Worm (Caenorhabditis elegans) whole organism, midembryonic: ENCODE results near the gene set-16.
A peak's percentile ranks its signal among the peaks of the same experiment; 100 is the strongest.

Experiments used
- T22C8.4 ChIP-seq: fragments of 200-800 bp; sonication (Bioruptor generic); IDR thresholded peaks from 2 replicates; pipeline ENCODE4 v1.3.6; 2022; ENCODE audit warnings: missing genetic modification characterization, missing compliant biosample characterization
- cog-1 ChIP-seq: sonication (generic microtip); optimal IDR thresholded peaks from 2 replicates; lab custom pipeline; 2016; ENCODE audit warnings: missing genetic modification characterization, missing compliant biosample characterization
- flt-1 ChIP-seq: fragments of 200-800 bp; sonication (Bioruptor generic); IDR thresholded peaks from 2 replicates; pipeline ENCODE4 v1.3.6; 2022; ENCODE audit warnings: missing genetic modification characterization, missing compliant biosample characterization
- klf-2 ChIP-seq: fragments of 200-800 bp; sonication (Bioruptor generic); conservative IDR thresholded peaks from 2 replicates; pipeline ENCODE4 v1.3.6; 2022; ENCODE audit warnings: missing genetic modification reagents, missing genetic modification characterization, missing compliant biosample characterization
- med-1 ChIP-seq: sonication (generic microtip); optimal IDR thresholded peaks from 2 replicates; lab custom pipeline; 2017; ENCODE audit warnings: missing genetic modification characterization, mild to moderate bottlenecking, missing compliant biosample characterization, antibody characterized with exemption, missing genetic modification reagents; ENCODE audit not compliant: insufficient read depth
- ref-1 ChIP-seq: fragments of 200-800 bp; sonication (Bioruptor generic); conservative IDR thresholded peaks from 2 replicates; pipeline ENCODE4 v1.3.6; 2022; ENCODE audit warnings: missing genetic modification reagents, missing genetic modification characterization, missing compliant biosample characterization
- tab-1 ChIP-seq: fragments of 200-800 bp; sonication (Bioruptor generic); IDR thresholded peaks from 2 replicates; pipeline ENCODE4 v1.3.6; 2022; ENCODE audit warnings: missing genetic modification characterization, missing compliant biosample characterization
- ztf-23 ChIP-seq: fragments of 200-800 bp; sonication (Bioruptor generic); IDR thresholded peaks from 2 replicates; pipeline ENCODE4 v1.3.6; 2022; ENCODE audit warnings: missing genetic modification reagents, missing genetic modification characterization, missing compliant biosample characterization
- ztf-29 ChIP-seq: fragments of 200-800 bp; sonication (Bioruptor generic); IDR thresholded peaks from 2 replicates; pipeline ENCODE4 v1.3.6; 2022; ENCODE audit warnings: missing genetic modification reagents, missing genetic modification characterization, missing compliant biosample characterization

Gene set-16

DNA sequence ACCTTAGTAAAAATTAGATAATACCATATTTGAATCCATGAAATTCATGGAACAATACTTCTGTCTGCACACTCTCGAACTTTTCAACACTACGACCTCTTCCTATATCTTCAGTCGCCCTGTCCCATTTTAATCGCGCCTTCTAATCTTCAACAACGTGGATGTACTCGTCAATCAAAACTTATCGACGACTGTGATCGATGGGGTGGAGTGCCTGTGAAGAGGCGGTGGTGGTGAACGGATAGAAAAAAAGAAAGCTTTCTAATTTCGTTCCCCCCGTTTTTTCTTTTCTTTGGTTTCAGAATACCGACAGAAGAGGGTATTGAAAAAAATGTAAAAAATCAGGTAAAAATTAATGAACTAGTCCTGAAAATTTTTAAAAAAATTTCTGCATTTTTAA, 15.3 kb downstream of the set-16 start:
- TF ChIP-seq ztf-23 (GFP tag; lab: Robert Waterston, UW) = no peak

DNA sequence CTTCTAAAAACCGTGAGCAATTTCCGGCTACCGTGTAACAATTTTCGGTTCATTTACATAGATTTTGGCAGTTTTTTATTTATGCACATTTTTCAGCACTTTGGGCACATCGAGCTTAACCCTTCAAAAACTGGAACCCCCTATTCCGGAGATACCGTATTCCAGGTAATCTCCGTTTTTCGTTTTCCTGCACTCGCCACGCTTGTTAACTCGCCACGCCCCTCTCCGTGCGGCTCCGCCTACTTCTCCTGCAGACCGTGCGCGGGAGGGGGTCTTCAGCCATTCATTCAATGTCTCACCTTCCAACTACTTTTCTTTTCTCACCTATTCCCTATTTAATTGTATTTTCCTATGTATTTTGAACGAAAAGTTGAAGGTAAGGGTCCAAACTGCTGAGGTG, 16.4 kb downstream of the set-16 start:
- 0 out of 2 replicates have a peak, but pooled peaks have one; percentile 58 for TF ChIP-seq flt-1 (GFP tag; lab: Robert Waterston, UW)
- TF ChIP-seq cog-1 (tag; lab: Kevin White, UChicago) = no peak
- no peak for TF ChIP-seq T22C8.4 (GFP tag; lab: Robert Waterston, UW)
- no peak for TF ChIP-seq klf-2
- no peak for TF ChIP-seq med-1

DNA sequence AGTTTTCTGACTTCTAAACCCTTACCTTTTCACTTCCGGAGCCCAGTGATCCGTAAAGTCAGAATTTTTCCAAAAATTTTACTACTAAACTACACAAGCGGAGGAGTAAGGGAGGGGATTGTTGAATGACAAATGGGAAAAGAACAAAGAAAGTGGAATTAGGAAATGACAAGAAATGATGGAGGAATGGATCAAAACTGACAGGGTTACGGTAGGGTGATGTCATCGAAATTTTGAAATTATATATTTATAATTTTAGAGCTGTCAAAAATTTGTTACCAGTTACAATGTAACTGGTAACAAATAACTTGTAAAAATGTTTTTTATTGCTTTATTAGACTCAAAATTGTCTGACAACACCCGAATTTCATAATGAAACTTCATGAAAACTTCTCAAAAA, 22.7 kb downstream of the set-16 start:
- TF ChIP-seq flt-1 (GFP tag; lab: Robert Waterston, UW) (no peak), ztf-29 (GFP tag; lab: Robert Waterston, UW) (no peak), med-1 (no peak), T22C8.4 (GFP tag; lab: Robert Waterston, UW) (no peak), tab-1 (GFP tag; lab: Robert Waterston, UW) (no peak), klf-2 (no peak), ztf-23 (GFP tag; lab: Robert Waterston, UW) (no peak)

ce11 chrIII:13667739-13668138, 24.0 kb downstream of the set-16 start, which contains the start of gene flp-15:
TSS of gene flp-15 (minus strand) at chrIII:13667839.
- TF ChIP-seq flt-1 (GFP tag; lab: Robert Waterston, UW) (no peak), T22C8.4 (GFP tag; lab: Robert Waterston, UW) (no peak), ref-1 (GFP tag; lab: Robert Waterston, UW) (no peak), med-1 (no peak)

- TF ChIP-seq ztf-23 (GFP tag; lab: Robert Waterston, UW) (no peak), ref-1 (GFP tag; lab: Robert Waterston, UW) (no peak), T22C8.4 (GFP tag; lab: Robert Waterston, UW) (no peak), flt-1 (GFP tag; lab: Robert Waterston, UW) (no peak), ztf-29 (GFP tag; lab: Robert Waterston, UW) (no peak), cog-1 (tag; lab: Kevin White, UChicago) (no peak), tab-1 (GFP tag; lab: Robert Waterston, UW) (no peak)
Observed at ce11 chrIII:13669519-13669918, 25.8 kb downstream of the set-16 start.

ce11 chrIII:13672654-13673330, 29.1 kb downstream of the set-16 start, which contains the start of gene aqp-11:
TSS of gene aqp-11 (plus strand) at chrIII:13673280.
- TF ChIP-seq klf-2 = no peak

ce11 chrIII:13678761-13679495, 35.2 kb downstream of the set-16 start, which contains the start of gene sid-2:
TSS of gene sid-2 (plus strand) at chrIII:13679445.
- no peak for TF ChIP-seq tab-1 (GFP tag; lab: Robert Waterston, UW)
- no peak for TF ChIP-seq cog-1 (tag; lab: Kevin White, UChicago)
- no peak for TF ChIP-seq flt-1 (GFP tag; lab: Robert Waterston, UW)
- TF ChIP-seq med-1 = no peak
- no peak for TF ChIP-seq klf-2
- no peak for TF ChIP-seq ztf-23 (GFP tag; lab: Robert Waterston, UW)
- no peak for TF ChIP-seq ref-1 (GFP tag; lab: Robert Waterston, UW)

- no peak for TF ChIP-seq ztf-23 (GFP tag; lab: Robert Waterston, UW)
- TF ChIP-seq tab-1 (GFP tag; lab: Robert Waterston, UW) = no peak
- TF ChIP-seq T22C8.4 (GFP tag; lab: Robert Waterston, UW) = no peak
- no peak for TF ChIP-seq flt-1 (GFP tag; lab: Robert Waterston, UW)
- TF ChIP-seq cog-1 (tag; lab: Kevin White, UChicago) = no peak
- no peak for TF ChIP-seq med-1
- TF ChIP-seq ztf-29 (GFP tag; lab: Robert Waterston, UW) = no peak
- no peak for TF ChIP-seq klf-2
- TF ChIP-seq ref-1 (GFP tag; lab: Robert Waterston, UW) = no peak
Observed at ce11 chrIII:13682019-13682418, 38.3 kb downstream of the set-16 start.

DNA sequence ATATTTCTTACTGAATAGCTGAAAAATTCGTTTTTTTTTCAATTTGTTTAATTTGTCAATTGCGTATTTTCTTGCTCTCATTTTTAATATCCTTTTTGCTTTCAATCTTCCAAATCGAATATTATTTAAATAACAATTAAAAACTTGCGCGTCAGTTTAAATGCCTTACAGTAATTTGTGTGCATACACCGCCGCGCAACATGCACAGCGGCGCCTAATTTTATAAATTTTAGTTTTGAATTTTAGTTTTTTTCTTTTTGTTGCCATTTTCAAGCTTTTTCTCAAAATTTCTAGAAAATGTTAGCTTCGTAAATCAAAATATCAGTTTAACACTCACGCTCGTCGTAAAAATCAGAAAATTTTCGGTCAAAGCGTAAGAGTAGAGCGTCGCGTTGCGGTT, 39.6 kb downstream of the set-16 start:
- TF ChIP-seq ztf-23 (GFP tag; lab: Robert Waterston, UW) = no peak
- TF ChIP-seq ref-1 (GFP tag; lab: Robert Waterston, UW) = no peak
- TF ChIP-seq flt-1 (GFP tag; lab: Robert Waterston, UW) = no peak
- TF ChIP-seq med-1 = no peak
- no peak for TF ChIP-seq ztf-29 (GFP tag; lab: Robert Waterston, UW)
- TF ChIP-seq tab-1 (GFP tag; lab: Robert Waterston, UW) = no peak
- no peak for TF ChIP-seq T22C8.4 (GFP tag; lab: Robert Waterston, UW)

- TF ChIP-seq cog-1 (tag; lab: Kevin White, UChicago) = no peak
- no peak for TF ChIP-seq ztf-23 (GFP tag; lab: Robert Waterston, UW)
- TF ChIP-seq flt-1 (GFP tag; lab: Robert Waterston, UW) = no peak
- no peak for TF ChIP-seq ref-1 (GFP tag; lab: Robert Waterston, UW)
- no peak for TF ChIP-seq tab-1 (GFP tag; lab: Robert Waterston, UW)
- no peak for TF ChIP-seq klf-2
- TF ChIP-seq med-1 = no peak
- TF ChIP-seq ztf-29 (GFP tag; lab: Robert Waterston, UW) = no peak
Observed at ce11 chrIII:13684236-13684635, 40.5 kb downstream of the set-16 start.
